Fruit fly (Drosophila melanogaster): ENCODE results near the gene Cat.

Cat gene

dm6 chr3L:18870027-18870426 lies 47.6 kb downstream of the Cat start, which contains the start of gene Blos3:
Gene Blos3, plus strand, starts transcription at chr3L:18870224.
- TF ChIP-seq Rel (GFP tag; optimal IDR thresholded peaks at IDR 0.05), result no peak
- TF ChIP-seq Rel (tag; optimal IDR thresholded peaks at IDR 0.05), result no peak
- TF ChIP-seq sage (GFP tag; optimal IDR thresholded peaks at IDR 0.05), result no peak
- peak; percentile 71 for TF ChIP-seq h (GFP tag; optimal IDR thresholded peaks at IDR 0.05)
- no peak for TF ChIP-seq Dif (GFP tag; optimal IDR thresholded peaks at IDR 0.05; ENCODE audit: partially characterized antibody)
- TF ChIP-seq Sp1 (GFP tag; optimal IDR thresholded peaks at IDR 0.05), result no peak
- TF ChIP-seq foxo (GFP tag; optimal IDR thresholded peaks at IDR 0.05), result peak in 1 of 2 experiments; percentile 83
- no peak for TF ChIP-seq tai (GFP tag; optimal IDR thresholded peaks at IDR 0.05)
- no peak for TF ChIP-seq woc (GFP tag; optimal IDR thresholded peaks at IDR 0.05)
- no peak for TF ChIP-seq fru (GFP tag; optimal IDR thresholded peaks at IDR 0.05)
- no peak for TF ChIP-seq br (GFP tag; optimal IDR thresholded peaks at IDR 0.05)
- no peak for TF ChIP-seq N (GFP tag; optimal IDR thresholded peaks at IDR 0.05)
- TF ChIP-seq rgr (GFP tag; optimal IDR thresholded peaks at IDR 0.05), result peak; percentile 55
- TF ChIP-seq HLH106 (tag; optimal IDR thresholded peaks at IDR 0.05), result peak; percentile 46
- no peak for TF ChIP-seq Abd-B (GFP tag; optimal IDR thresholded peaks at IDR 0.05)
- TF ChIP-seq Mio (GFP tag; optimal IDR thresholded peaks at IDR 0.05), result no peak
- no peak for TF ChIP-seq dl (GFP tag; optimal IDR thresholded peaks at IDR 0.05; ENCODE audit: insufficient read depth in 1 of 2, partially characterized antibody in 2 of 2)
- peak; percentile 50 for TF ChIP-seq OdsH (GFP tag; optimal IDR thresholded peaks at IDR 0.05)
- TF ChIP-seq Jra (GFP tag; optimal IDR thresholded peaks at IDR 0.05), result peak; percentile 54
- TF ChIP-seq CG9705 (GFP tag; optimal IDR thresholded peaks at IDR 0.05), result peak; percentile 52
- no peak for TF ChIP-seq Hr78 (GFP tag; optimal IDR thresholded peaks at IDR 0.05)
- TF ChIP-seq Dfd (GFP tag; optimal IDR thresholded peaks at IDR 0.05), result no peak
- no peak for TF ChIP-seq lola (GFP tag; optimal IDR thresholded peaks at IDR 0.05)
- no peak for TF ChIP-seq brk (GFP tag; optimal IDR thresholded peaks at IDR 0.05)
- TF ChIP-seq usp (GFP tag; optimal IDR thresholded peaks at IDR 0.05), result no peak
- no peak for TF ChIP-seq dsf (GFP tag; optimal IDR thresholded peaks at IDR 0.05; ENCODE audit: borderline replicate concordance)
- TF ChIP-seq GATAd (GFP tag; optimal IDR thresholded peaks at IDR 0.05), result no peak
- TF ChIP-seq Hr83 (GFP tag; optimal IDR thresholded peaks at IDR 0.05; ENCODE audit: poor library complexity, severe bottlenecking), result peak; percentile 54
- TF ChIP-seq ey (GFP tag; optimal IDR thresholded peaks at IDR 0.05), result peak; percentile 61
- TF ChIP-seq psq (GFP tag; optimal IDR thresholded peaks at IDR 0.05), result peak; percentile 44
- TF ChIP-seq jim (GFP tag; optimal IDR thresholded peaks at IDR 0.05), result no peak
- no peak for TF ChIP-seq sv (GFP tag; optimal IDR thresholded peaks at IDR 0.05)
- no peak for TF ChIP-seq Myc (optimal IDR thresholded peaks at IDR 0.05)

- TF ChIP-seq Jra (GFP tag; optimal IDR thresholded peaks at IDR 0.05) (no peak), psq (GFP tag; optimal IDR thresholded peaks at IDR 0.05) (peak; percentile 20)
Measured at dm6 chr3L:18872440-18872839, 50.0 kb downstream of the Cat start, which contains the start of the genes Rad9 and Uggt. Gene Rad9, minus strand, starts transcription at chr3L:18872553. Gene Uggt, plus strand, starts transcription at chr3L:18872747.

Data from whole organism, wandering third instar larva.